Worm (Caenorhabditis elegans): ENCODE results near the gene C29E4.12.
A peak's percentile ranks its signal among the peaks of the same experiment; 100 is the strongest.

Gene C29E4.12

ce11 chrIII:7909263-7909662 lies 31.7 kb upstream of the C29E4.12 start, which contains the start of gene ZK688.1:
TSS of gene ZK688.1 (plus strand) at chrIII:7909563.
- TF ChIP-seq nfya-2 (GFP tag; IDR thresholded peaks at IDR 0.05): no peak
- no peak for TF ChIP-seq dox-1 (GFP tag; IDR thresholded peaks at IDR 0.05)
- TF ChIP-seq ztf-26 (tag; optimal IDR thresholded peaks at IDR 0.05): no peak
- TF ChIP-seq K12H6.12 (tag; optimal IDR thresholded peaks at IDR 0.05): no peak
- TF ChIP-seq hlh-26 (GFP tag; conservative IDR thresholded peaks at IDR 0.05): no peak

- no peak for TF ChIP-seq dox-1 (GFP tag; IDR thresholded peaks at IDR 0.05)
- peak; percentile 25 for TF ChIP-seq nhr-80 (tag; optimal IDR thresholded peaks at IDR 0.05)
- no peak for TF ChIP-seq C17E4.6 (GFP tag; IDR thresholded peaks at IDR 0.05)
- TF ChIP-seq attf-5 (GFP tag; optimal IDR thresholded peaks at IDR 0.05): peak; percentile 68
- TF ChIP-seq ceh-91 (GFP tag; IDR thresholded peaks at IDR 0.05): no peak
- TF ChIP-seq hmg-1.2 (GFP tag; IDR thresholded peaks at IDR 0.05): peak; percentile 85
- no peak for TF ChIP-seq dpl-1 (GFP tag; optimal IDR thresholded peaks at IDR 0.05)
These were observed 29.3 kb upstream of the C29E4.12 start, which contains the start of gene ZK688.7 for ce11 chrIII:7911621-7912020. TSS of gene ZK688.7 (minus strand) at chrIII:7911634.

- TF ChIP-seq B0336.3 (GFP tag; IDR thresholded peaks at IDR 0.05): no peak
- TF ChIP-seq hmg-20 (GFP tag; IDR thresholded peaks at IDR 0.05): no peak
- TF ChIP-seq K11D2.4 (GFP tag; IDR thresholded peaks at IDR 0.05): no peak
- TF ChIP-seq die-1 (tag; optimal IDR thresholded peaks at IDR 0.05): no peak
- TF ChIP-seq F10E7.11 (tag; optimal IDR thresholded peaks at IDR 0.05): no peak
- no peak for TF ChIP-seq mcd-1 (GFP tag; IDR thresholded peaks at IDR 0.05)
- no peak for TF ChIP-seq hmg-1.2 (GFP tag; IDR thresholded peaks at IDR 0.05)
- TF ChIP-seq bed-1 (GFP tag; IDR thresholded peaks at IDR 0.05): no peak
These were observed 27.5 kb upstream of the C29E4.12 start, which contains the start of gene ZK688.12 for ce11 chrIII:7913488-7913887. TSS of gene ZK688.12 (minus strand) at chrIII:7913588.

ce11 chrIII:7917667-7918066 lies 23.3 kb upstream of the C29E4.12 start, which contains the start of gene gly-3:
TSS of gene gly-3 (minus strand) at chrIII:7917767.
- TF ChIP-seq Y67H2A.10 (GFP tag; conservative IDR thresholded peaks at IDR 0.05): no peak
- TF ChIP-seq attf-6 (GFP tag; IDR thresholded peaks at IDR 0.05): no peak
- no peak for TF ChIP-seq B0261.1 (tag; optimal IDR thresholded peaks at IDR 0.05)
- no peak for TF ChIP-seq mxl-1 (tag; optimal IDR thresholded peaks at IDR 0.05)

ce11 chrIII:7919823-7920222 lies 21.1 kb upstream of the C29E4.12 start, which contains the start of gene C29E4.14:
TSS of gene C29E4.14 (plus strand) at chrIII:7920123.
- TF ChIP-seq sea-2 (GFP tag; IDR thresholded peaks at IDR 0.05): no peak
- no peak for TF ChIP-seq ccch-3 (GFP tag; optimal IDR thresholded peaks at IDR 0.05)
- no peak for TF ChIP-seq zim-3 (tag; optimal IDR thresholded peaks at IDR 0.05)
- TF ChIP-seq madf-3 (GFP tag; IDR thresholded peaks at IDR 0.05): no peak
- no peak for TF ChIP-seq ztf-25 (GFP tag; IDR thresholded peaks at IDR 0.05)
- no peak for TF ChIP-seq pbrm-1 (GFP tag; IDR thresholded peaks at IDR 0.05)
- TF ChIP-seq lsy-27 (tag; optimal IDR thresholded peaks at IDR 0.05; ENCODE audit: borderline replicate concordance, insufficient read depth): no peak
- no peak for TF ChIP-seq F33H1.4 (GFP tag; IDR thresholded peaks at IDR 0.05)
- TF ChIP-seq nfya-1 (tag; optimal IDR thresholded peaks at IDR 0.05; ENCODE audit: borderline replicate concordance, insufficient read depth): no peak
- no peak for TF ChIP-seq mcd-1 (GFP tag; IDR thresholded peaks at IDR 0.05)
- no peak for TF ChIP-seq ceh-27 (GFP tag; optimal IDR thresholded peaks at IDR 0.05)
- no peak for TF ChIP-seq nhr-80 (tag; optimal IDR thresholded peaks at IDR 0.05)
- TF ChIP-seq ztf-6 (GFP tag; IDR thresholded peaks at IDR 0.05): no peak
- TF ChIP-seq dpff-1 (tag; optimal IDR thresholded peaks at IDR 0.05): no peak
- no peak for TF ChIP-seq attf-3 (GFP tag; conservative IDR thresholded peaks at IDR 0.05)
- TF ChIP-seq sdz-38 (tag; optimal IDR thresholded peaks at IDR 0.05): no peak
- TF ChIP-seq egl-44 (GFP tag; IDR thresholded peaks at IDR 0.05): no peak
- TF ChIP-seq lsl-1 (GFP tag; optimal IDR thresholded peaks at IDR 0.05): no peak

Data from whole organism, young adult.